Worm (Caenorhabditis elegans): ENCODE data around the gene K05B2.2.

DNA sequence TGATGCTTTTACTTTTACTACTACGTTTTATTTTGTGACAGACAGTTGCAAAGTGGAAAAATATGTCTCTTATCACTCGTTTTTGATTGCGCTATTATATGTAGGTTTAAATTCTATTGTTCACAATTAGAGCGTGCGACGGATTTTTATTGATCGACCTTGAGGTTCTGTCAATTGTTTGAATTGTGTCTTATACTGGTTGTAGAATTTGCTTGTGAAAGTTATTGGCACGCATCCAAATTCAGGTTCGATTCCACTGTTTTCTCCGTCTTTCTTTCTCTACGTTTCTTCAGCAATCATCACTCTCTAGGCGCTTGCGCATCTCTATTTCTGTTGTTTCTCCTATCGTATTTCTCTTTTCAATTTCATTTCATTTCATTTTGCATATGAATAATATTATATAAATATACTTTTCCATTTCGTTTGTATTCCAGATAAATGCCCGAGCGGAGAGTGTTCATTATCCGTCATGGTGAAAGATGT, 12.2 kb upstream of the K05B2.2 start, which contains the start of gene T07F12.1:
- TF ChIP-seq ref-1 (GFP tag; conservative IDR thresholded peaks at IDR 0.05) (no peak), med-1 (GFP tag; optimal IDR thresholded peaks at IDR 0.05; ENCODE audit: insufficient read depth) (no peak), klf-2 (GFP tag; conservative IDR thresholded peaks at IDR 0.05) (no peak), flt-1 (GFP tag; IDR thresholded peaks at IDR 0.05) (no peak), cog-1 (tag; optimal IDR thresholded peaks at IDR 0.05) (no peak), tab-1 (GFP tag; IDR thresholded peaks at IDR 0.05) (no peak), ztf-29 (GFP tag; IDR thresholded peaks at IDR 0.05) (no peak), ztf-23 (GFP tag; IDR thresholded peaks at IDR 0.05) (no peak)
